Fruit fly (Drosophila melanogaster) whole organism, embryonic: ENCODE data around the gene Ucp4A.

Source experiments
- Atf-2 ChIP-seq: fragments of 200-800 bp; sonication (Bioruptor generic); optimal IDR thresholded peaks from 2 replicates; lab custom pipeline; 2016; ENCODE audit warnings: missing biosample characterization, missing genetic modification characterization
- BEAF-32 ChIP-seq: fragments of 200-800 bp; sonication (Bioruptor generic); optimal IDR thresholded peaks from 3 replicates; lab custom pipeline; 2017; ENCODE audit warnings: missing biosample characterization, missing genetic modification characterization, mild to moderate bottlenecking, moderate library complexity, missing genetic modification reagents
- C15 ChIP-seq: fragments of 200-800 bp; sonication (Bioruptor generic); IDR thresholded peaks from 3 replicates; pipeline ENCODE4 v1.3.6; 2022; ENCODE audit warnings: missing biosample characterization, missing genetic modification characterization
- CG10321 ChIP-seq: fragments of 200-800 bp; sonication (Bioruptor generic); IDR thresholded peaks from 2 replicates; pipeline ENCODE4 v1.3.6; 2022; ENCODE audit warnings: missing biosample characterization, missing genetic modification characterization
- CG11247 ChIP-seq: fragments of 200-800 bp; sonication (Bioruptor generic); IDR thresholded peaks from 2 replicates; pipeline ENCODE4 v1.3.6; 2022; ENCODE audit warnings: missing biosample characterization, missing genetic modification characterization
- CG11695 ChIP-seq: fragments of 200-800 bp; sonication (Bioruptor generic); IDR thresholded peaks from 3 replicates; pipeline ENCODE4 v1.3.6; 2022; ENCODE audit warnings: missing biosample characterization, missing genetic modification characterization
- CG12155 ChIP-seq: fragments of 200-800 bp; sonication (Bioruptor generic); optimal IDR thresholded peaks from 3 replicates; lab custom pipeline; 2016; ENCODE audit warnings: missing biosample characterization, missing genetic modification characterization
- CG12769 ChIP-seq: fragments of 200-800 bp; sonication (Bioruptor generic); optimal IDR thresholded peaks from 2 replicates; lab custom pipeline; 2019; ENCODE audit warnings: missing biosample characterization, mild to moderate bottlenecking, missing genetic modification characterization, moderate library complexity
- CG13287 ChIP-seq: fragments of 200-800 bp; sonication (Bioruptor generic); IDR thresholded peaks from 2 replicates; pipeline ENCODE4 v1.3.6; 2022; ENCODE audit warnings: missing biosample characterization, missing genetic modification characterization; ENCODE audit not compliant: partially characterized antibody
- CG14710 ChIP-seq: fragments of 200-800 bp; sonication (Bioruptor generic); optimal IDR thresholded peaks from 3 replicates; lab custom pipeline; 2019; ENCODE audit warnings: missing biosample characterization, mild to moderate bottlenecking, missing genetic modification characterization, moderate library complexity
- CG15514 ChIP-seq: fragments of 200-800 bp; sonication (Bioruptor generic); optimal IDR thresholded peaks from 3 replicates; lab custom pipeline; 2017; ENCODE audit warnings: missing biosample characterization, missing genetic modification characterization, mild to moderate bottlenecking, moderate library complexity, missing genetic modification reagents
- CG1602 ChIP-seq: fragments of 200-800 bp; sonication (Bioruptor generic); optimal IDR thresholded peaks from 3 replicates; lab custom pipeline; 2016; ENCODE audit warnings: missing biosample characterization, missing genetic modification characterization
- CG17186 ChIP-seq: fragments of 200-800 bp; sonication (Bioruptor generic); optimal IDR thresholded peaks from 3 replicates; lab custom pipeline; 2017; ENCODE audit warnings: missing biosample characterization, missing genetic modification reagents, missing genetic modification characterization
- CG17802 ChIP-seq: fragments of 200-800 bp; sonication (Bioruptor generic); optimal IDR thresholded peaks from 2 replicates; lab custom pipeline; 2018; ENCODE audit warnings: missing biosample characterization, mild to moderate bottlenecking, missing genetic modification characterization, moderate library complexity
- CG17829 ChIP-seq: fragments of 200-800 bp; optimal IDR thresholded peaks from 2 replicates; lab custom pipeline; 2019; ENCODE audit warnings: missing biosample characterization, mild to moderate bottlenecking, missing genetic modification characterization, moderate library complexity
- CG2129 ChIP-seq: fragments of 200-800 bp; sonication (Bioruptor generic); IDR thresholded peaks from 2 replicates; pipeline ENCODE4 v1.3.6; 2022; ENCODE audit warnings: missing biosample characterization, missing genetic modification characterization; ENCODE audit not compliant: partially characterized antibody
- CG32532 ChIP-seq: fragments of 200-800 bp; sonication (Bioruptor generic); IDR thresholded peaks from 2 replicates; pipeline ENCODE4 v1.3.6; 2022; ENCODE audit warnings: missing biosample characterization, missing genetic modification characterization
- CG3281 ChIP-seq: fragments of 200-800 bp; sonication (Bioruptor generic); optimal IDR thresholded peaks from 3 replicates; lab custom pipeline; 2017; ENCODE audit warnings: missing biosample characterization, mild to moderate bottlenecking, missing genetic modification characterization
- CG33213 ChIP-seq: fragments of 200-800 bp; sonication (Bioruptor generic); optimal IDR thresholded peaks from 3 replicates; lab custom pipeline; 2016; ENCODE audit warnings: missing biosample characterization, missing genetic modification characterization
- CG34224 ChIP-seq: fragments of 200-800 bp; sonication (Bioruptor generic); IDR thresholded peaks from 3 replicates; pipeline ENCODE4 v1.3.6; 2022; ENCODE audit warnings: missing biosample characterization, missing genetic modification characterization; ENCODE audit not compliant: partially characterized antibody
- CG3995 ChIP-seq: fragments of 200-800 bp; sonication (Bioruptor generic); optimal IDR thresholded peaks from 3 replicates; lab custom pipeline; 2016; ENCODE audit warnings: missing biosample characterization, missing genetic modification characterization
- CG5953 ChIP-seq: fragments of 200-800 bp; sonication (Bioruptor generic); IDR thresholded peaks from 2 replicates; pipeline ENCODE4 v1.3.6; 2022; ENCODE audit warnings: missing biosample characterization, missing genetic modification characterization
- CG7357 ChIP-seq: fragments of 200-800 bp; sonication (Bioruptor generic); IDR thresholded peaks from 3 replicates; pipeline ENCODE4 v1.3.6; 2022; ENCODE audit warnings: missing biosample characterization, missing genetic modification characterization
- CG7839 ChIP-seq: fragments of 200-800 bp; sonication (Bioruptor generic); optimal IDR thresholded peaks from 3 replicates; lab custom pipeline; 2018; ENCODE audit warnings: missing biosample characterization, mild to moderate bottlenecking, missing genetic modification characterization, moderate library complexity
- CG9797 ChIP-seq: fragments of 200-800 bp; sonication (Bioruptor generic); optimal IDR thresholded peaks from 3 replicates; lab custom pipeline; 2018; ENCODE audit warnings: missing biosample characterization, mild to moderate bottlenecking, missing genetic modification characterization
- Dbx ChIP-seq: fragments of 200-800 bp; sonication (Bioruptor generic); IDR thresholded peaks from 3 replicates; pipeline ENCODE4 v1.3.6; 2022; ENCODE audit warnings: missing biosample characterization, missing genetic modification characterization
- Dll ChIP-seq: fragments of 200-800 bp; sonication (Bioruptor generic); IDR thresholded peaks from 4 replicates; pipeline ENCODE4 v1.3.6; 2022; ENCODE audit warnings: missing biosample characterization, missing genetic modification characterization; ENCODE audit not compliant: partially characterized antibody
- HLHmδ ChIP-seq: fragments of 200-800 bp; sonication (Bioruptor generic); optimal IDR thresholded peaks from 2 replicates; lab custom pipeline; 2018; ENCODE audit warnings: missing biosample characterization, mild to moderate bottlenecking, missing genetic modification characterization, moderate library complexity
- Oaz ChIP-seq: fragments of 200-800 bp; sonication (Bioruptor generic); IDR thresholded peaks from 2 replicates; pipeline ENCODE4 v1.3.6; 2022; ENCODE audit warnings: missing biosample characterization, missing genetic modification characterization
- Opbp ChIP-seq: fragments of 200-800 bp; sonication (Bioruptor generic); IDR thresholded peaks from 3 replicates; pipeline ENCODE4 v1.3.6; 2022; ENCODE audit warnings: missing biosample characterization, missing genetic modification characterization; ENCODE audit not compliant: partially characterized antibody
- Scr ChIP-seq: fragments of 200-800 bp; sonication (Bioruptor generic); IDR thresholded peaks from 2 replicates; pipeline ENCODE4 v1.3.6; 2022; ENCODE audit warnings: missing biosample characterization, missing genetic modification characterization; ENCODE audit not compliant: partially characterized antibody
- Trl ChIP-seq, 3 experiments: fragments of >200 bp in 2 of 3; fragments of 200-800 bp in 1 of 3; sonication (Bioruptor generic) in 1 of 3; optimal IDR thresholded peaks; 2 replicates in 1 of 3; 3 replicates in 2 of 3; lab custom pipeline; 2016 to 2017; ENCODE audit warnings: missing biosample characterization in 1 of 3, missing genetic modification characterization in 1 of 3
- ase ChIP-seq: fragments of 200-800 bp; sonication (Bioruptor generic); IDR thresholded peaks from 3 replicates; pipeline ENCODE4 v1.3.6; 2022; ENCODE audit warnings: missing biosample characterization, missing genetic modification characterization
- caup ChIP-seq: fragments of 200-800 bp; sonication (Bioruptor generic); optimal IDR thresholded peaks from 3 replicates; lab custom pipeline; 2017; ENCODE audit warnings: missing biosample characterization, mild to moderate bottlenecking, missing genetic modification characterization, moderate library complexity; ENCODE audit not compliant: severe bottlenecking
- cwo ChIP-seq: fragments of 200-800 bp; sonication (Bioruptor generic); optimal IDR thresholded peaks from 3 replicates; lab custom pipeline; 2017; ENCODE audit warnings: missing biosample characterization, missing genetic modification characterization, mild to moderate bottlenecking, moderate library complexity, missing genetic modification reagents
- emc ChIP-seq: fragments of 200-800 bp; sonication (Bioruptor generic); optimal IDR thresholded peaks from 2 replicates; lab custom pipeline; 2016; ENCODE audit warnings: missing biosample characterization, missing genetic modification characterization
- hbn ChIP-seq: fragments of 200-800 bp; sonication (Bioruptor generic); IDR thresholded peaks from 2 replicates; pipeline ENCODE4 v1.3.6; 2022; ENCODE audit warnings: missing biosample characterization, missing genetic modification characterization; ENCODE audit not compliant: partially characterized antibody
- inv ChIP-seq: fragments of 200-800 bp; sonication (Bioruptor generic); IDR thresholded peaks from 2 replicates; pipeline ENCODE4 v1.3.6; 2022; ENCODE audit warnings: missing biosample characterization, missing genetic modification characterization; ENCODE audit not compliant: partially characterized antibody
- lab ChIP-seq: fragments of 200-800 bp; sonication (Bioruptor generic); optimal IDR thresholded peaks from 3 replicates; lab custom pipeline; 2017; ENCODE audit warnings: missing biosample characterization, missing genetic modification characterization, mild to moderate bottlenecking, moderate library complexity, missing genetic modification reagents
- lbe ChIP-seq: fragments of 200-800 bp; sonication (Bioruptor generic); optimal IDR thresholded peaks from 2 replicates; lab custom pipeline; 2016; ENCODE audit warnings: missing biosample characterization, mild to moderate bottlenecking, missing genetic modification characterization
- nerfin-2 ChIP-seq: fragments of 200-800 bp; sonication (Bioruptor generic); IDR thresholded peaks from 2 replicates; pipeline ENCODE4 v1.3.6; 2022; ENCODE audit warnings: missing biosample characterization, missing genetic modification characterization; ENCODE audit not compliant: partially characterized antibody
- phol ChIP-seq: fragments of 200-800 bp; sonication (Bioruptor generic); optimal IDR thresholded peaks from 3 replicates; lab custom pipeline; 2018; ENCODE audit warnings: missing biosample characterization, mild to moderate bottlenecking, missing genetic modification characterization, moderate library complexity
- scrt ChIP-seq: fragments of 200-800 bp; sonication (Bioruptor generic); optimal IDR thresholded peaks from 2 replicates; lab custom pipeline; 2018; ENCODE audit warnings: missing biosample characterization, mild to moderate bottlenecking, missing genetic modification characterization, moderate library complexity
- sens ChIP-seq: fragments of 200-800 bp; sonication (Bioruptor generic); peaks from one replicate; lab custom pipeline; 2016; ENCODE audit warnings: missing biosample characterization, missing genetic modification characterization
- slbo ChIP-seq: fragments of 200-800 bp; sonication (Bioruptor generic); IDR thresholded peaks from 2 replicates; pipeline ENCODE4 v1.3.6; 2022; ENCODE audit warnings: missing biosample characterization, missing genetic modification characterization
- sna ChIP-seq: fragments of 200-800 bp; sonication (Bioruptor generic); IDR thresholded peaks from 2 replicates; pipeline ENCODE4 v1.3.6; 2022; ENCODE audit warnings: missing biosample characterization, missing genetic modification characterization; ENCODE audit not compliant: partially characterized antibody
- stwl ChIP-seq: fragments of 200-800 bp; sonication (Bioruptor generic); optimal IDR thresholded peaks from 3 replicates; lab custom pipeline; 2018; ENCODE audit warnings: missing biosample characterization, mild to moderate bottlenecking, missing genetic modification characterization, moderate library complexity
- tna ChIP-seq: fragments of 200-800 bp; sonication (Bioruptor generic); IDR thresholded peaks from 2 replicates; pipeline ENCODE4 v1.3.6; 2022; ENCODE audit warnings: missing biosample characterization, missing genetic modification characterization; ENCODE audit not compliant: partially characterized antibody
- vnd ChIP-seq: fragments of 200-800 bp; sonication (Bioruptor generic); IDR thresholded peaks from 3 replicates; pipeline ENCODE4 v1.3.6; 2022; ENCODE audit warnings: missing biosample characterization, missing genetic modification characterization; ENCODE audit not compliant: partially characterized antibody
- zen2 ChIP-seq: fragments of 200-800 bp; sonication (Bioruptor generic); IDR thresholded peaks from 3 replicates; pipeline ENCODE4 v1.3.6; 2022; ENCODE audit warnings: missing biosample characterization, missing genetic modification characterization; ENCODE audit not compliant: partially characterized antibody

Ucp4A gene

DNA sequence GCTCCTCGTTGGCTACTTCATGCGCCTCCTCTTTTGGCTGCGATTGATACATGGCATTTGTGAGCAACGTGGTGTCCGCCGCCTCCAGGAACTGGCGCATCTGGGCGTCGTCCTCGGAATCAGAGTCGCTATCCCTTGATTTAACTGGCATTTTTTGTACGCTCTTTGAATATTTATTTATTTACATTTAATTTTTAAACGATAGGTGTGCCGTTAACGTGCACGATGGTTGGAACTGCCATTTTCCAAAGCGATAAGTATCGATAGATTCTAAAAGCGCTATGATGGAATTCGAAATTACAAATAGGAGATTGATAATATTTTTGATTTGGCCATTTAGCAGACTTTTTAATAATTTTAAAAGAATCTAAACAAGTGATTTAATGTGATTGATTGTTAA lies 7.7 kb downstream of the Ucp4A start, which contains the start of gene CG32554 (continued):
- peak; percentile 83 for TF ChIP-seq vnd
- peak; percentile 39 for TF ChIP-seq CG14710 (tag; lab: Kevin White, UChicago)
- peak; percentile 90 for TF ChIP-seq Scr (GFP tag; lab: Robert Waterston, UW)
- no peak for TF ChIP-seq CG3281 (GFP tag; lab: Kevin White, UChicago)
- peak; percentile 96 for TF ChIP-seq CG13287 (GFP tag; lab: Robert Waterston, UW)
- peak; percentile 77 for TF ChIP-seq CG2129 (GFP tag; lab: Robert Waterston, UW)
- peak; percentile 93 for TF ChIP-seq CG34224 (GFP tag; lab: Robert Waterston, UW)
- no peak for TF ChIP-seq slbo (GFP tag; lab: Robert Waterston, UW)
- TF ChIP-seq scrt, result peak; percentile 16
- no peak for TF ChIP-seq CG12769 (tag; lab: Kevin White, UChicago)
- no peak for TF ChIP-seq ase (GFP tag; lab: Robert Waterston, UW)
- TF ChIP-seq CG11247 (GFP tag; lab: Robert Waterston, UW), result no peak
- peak; percentile 88; the same call in 2 of the 3 replicates for TF ChIP-seq Opbp (GFP tag; lab: Robert Waterston, UW)
- TF ChIP-seq CG15514, result peak; percentile 48
- peak; percentile 88 for TF ChIP-seq sna (GFP tag; lab: Robert Waterston, UW)
- peak; percentile 83 for TF ChIP-seq inv (GFP tag; lab: Robert Waterston, UW)
- peak; percentile 75 for TF ChIP-seq phol (tag; lab: Kevin White, UChicago)
- no peak for TF ChIP-seq CG1602 (GFP tag; lab: Kevin White, UChicago)
- peak; percentile 68 for TF ChIP-seq CG3995 (GFP tag; lab: Kevin White, UChicago)
- TF ChIP-seq CG32532 (GFP tag; lab: Robert Waterston, UW), result no peak
- TF ChIP-seq Dbx (GFP tag; lab: Robert Waterston, UW), result no peak
- TF ChIP-seq stwl, result peak; percentile 5
- TF ChIP-seq lbe (GFP tag; lab: Kevin White, UChicago), result peak; percentile 11
- no peak for TF ChIP-seq emc (GFP tag; lab: Kevin White, UChicago)
- TF ChIP-seq BEAF-32, result peak; percentile 83
- TF ChIP-seq zen2 (GFP tag; lab: Robert Waterston, UW), result peak; percentile 91
- peak; percentile 71 for TF ChIP-seq nerfin-2 (GFP tag; lab: Robert Waterston, UW)
- TF ChIP-seq caup (GFP tag; lab: Kevin White, UChicago), result no peak
- peak; percentile 82 for TF ChIP-seq CG17186 (GFP tag; lab: Kevin White, UChicago)
- TF ChIP-seq CG5953, result no peak
- TF ChIP-seq Trl (optimal IDR thresholded peaks at IDR 0.05; lab: Kevin White, UChicago), result no peak
- TF ChIP-seq Trl (GFP tag; optimal IDR thresholded peaks at IDR 0.05; lab: Kevin White, UChicago), result no peak
- TF ChIP-seq sens (GFP tag; lab: Kevin White, UChicago), result peak; percentile 55
- TF ChIP-seq CG17802 (tag; lab: Kevin White, UChicago), result no peak
- no peak for TF ChIP-seq Oaz (GFP tag; lab: Robert Waterston, UW)
- no peak for TF ChIP-seq CG12155 (GFP tag; lab: Kevin White, UChicago)
- peak; percentile 92 for TF ChIP-seq hbn (GFP tag; lab: Robert Waterston, UW)
- TF ChIP-seq tna, result peak; percentile 85

DNA sequence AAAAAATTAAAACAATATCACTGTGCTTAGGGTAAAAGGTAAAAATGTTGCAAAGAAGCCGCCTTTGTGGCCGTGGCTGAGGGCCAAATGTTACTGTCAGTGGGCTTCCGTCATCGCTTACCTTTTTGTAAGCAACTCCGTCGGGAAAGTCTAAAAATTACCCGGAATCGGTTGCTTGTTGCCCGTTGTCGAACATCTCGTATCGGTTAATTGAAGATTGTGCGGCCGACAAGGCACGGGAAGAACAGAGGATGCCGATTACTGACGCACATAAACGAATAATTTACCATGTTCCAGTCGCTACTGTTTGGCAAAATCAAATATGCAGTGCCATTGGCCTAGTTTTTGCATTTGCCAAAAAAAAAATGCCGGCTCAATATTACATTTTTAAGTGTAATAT lies 11.3 kb downstream of the Ucp4A start, which contains the start of gene Mco4:
Mco4 (minus strand) TSS at position 101 of the 400 bp plus-strand sequence.
- TF ChIP-seq CG11695 (GFP tag; lab: Robert Waterston, UW) (no peak), CG7357 (no peak), CG10321 (no peak), HLHmδ (GFP tag; lab: Kevin White, UChicago) (no peak), CG7839 (tag; lab: Kevin White, UChicago) (no peak), CG17829 (tag; lab: Kevin White, UChicago) (no peak), lab (GFP tag; lab: Kevin White, UChicago) (no peak), C15 (no peak), Dll (GFP tag; lab: Robert Waterston, UW) (no peak), Atf-2 (GFP tag; lab: Kevin White, UChicago) (no peak), CG33213 (GFP tag; lab: Kevin White, UChicago) (no peak), cwo (GFP tag; lab: Kevin White, UChicago) (no peak), CG9797 (GFP tag; lab: Kevin White, UChicago) (no peak), CG12769 (tag; lab: Kevin White, UChicago) (no peak)
